Worm (Caenorhabditis elegans) whole organism, L4 larva: Measurements from ENCODE around the gene C25F9.5.

Source experiments
- Y48G9A.11 ChIP-seq: fragments of 200-800 bp; sonication (Bioruptor generic); IDR thresholded peaks from 2 replicates; pipeline ENCODE4 v1.3.6; 2022; ENCODE audit warnings: missing genetic modification reagents, missing genetic modification characterization, missing compliant biosample characterization
- dmd-6 ChIP-seq: fragments of 200-800 bp; sonication (Bioruptor generic); IDR thresholded peaks from 2 replicates; pipeline ENCODE4 v1.3.6; 2022; ENCODE audit warnings: missing genetic modification reagents, missing genetic modification characterization, missing compliant biosample characterization
- dpl-1 ChIP-seq: fragments of 150-350 bp; optimal IDR thresholded peaks from 2 replicates; lab custom pipeline; 2014; ENCODE audit warnings: missing biosample characterization, missing genetic modification reagents, missing genetic modification characterization
- lin-13 ChIP-seq: fragments of 150-350 bp; optimal IDR thresholded peaks from 2 replicates; lab custom pipeline; 2014; ENCODE audit warnings: missing biosample characterization, missing genetic modification reagents, missing genetic modification characterization
- lin-15B ChIP-seq: fragments of 150-350 bp; sonication (generic microtip); optimal IDR thresholded peaks from 3 replicates; lab custom pipeline; 2014; ENCODE audit warnings: missing biosample characterization, missing genetic modification characterization
- mdl-1 ChIP-seq, 2 experiments: fragments of 150-350 bp in 1 of 2; sonication (generic microtip) in 1 of 2; optimal IDR thresholded peaks; 2 replicates each; lab custom pipeline; 2014 to 2017; ENCODE audit warnings: missing biosample characterization in 2 of 2, missing genetic modification characterization in 2 of 2
- mxl-2 ChIP-seq: fragments of 200-800 bp; sonication (Bioruptor generic); conservative IDR thresholded peaks from 2 replicates; pipeline ENCODE4 v1.3.6; 2022; ENCODE audit warnings: missing genetic modification reagents, missing genetic modification characterization, missing compliant biosample characterization
- nhr-41 ChIP-seq: fragments of 200-800 bp; sonication (Bioruptor generic); IDR thresholded peaks from 2 replicates; pipeline ENCODE4 v1.3.6; 2022; ENCODE audit warnings: missing genetic modification reagents, missing genetic modification characterization, missing compliant biosample characterization
- nhr-76 ChIP-seq: fragments of 150-350 bp; optimal IDR thresholded peaks from 2 replicates; lab custom pipeline; 2014; ENCODE audit warnings: missing biosample characterization, missing genetic modification characterization
- snpc-4 ChIP-seq: fragments of 150-350 bp; optimal IDR thresholded peaks from 2 replicates; lab custom pipeline; 2014; ENCODE audit warnings: missing biosample characterization, missing genetic modification characterization
- unc-62 ChIP-seq, 3 experiments: fragments of 150-350 bp in 1 of 3; sonication (generic microtip); optimal IDR thresholded peaks in 2 of 3; peaks in 1 of 3; 1 replicate in 1 of 3; 2 replicates in 2 of 3; lab custom pipeline; 2014 to 2017; ENCODE audit warnings: missing biosample characterization in 3 of 3, missing genetic modification characterization in 3 of 3, missing genetic modification reagents in 3 of 3, missing genotype in 1 of 3
- zag-1 ChIP-seq: fragments of 150-350 bp; optimal IDR thresholded peaks from 2 replicates; lab custom pipeline; 2014; ENCODE audit warnings: missing biosample characterization, missing genetic modification characterization
- ztf-11 ChIP-seq: fragments of 150-350 bp; optimal IDR thresholded peaks from 2 replicates; lab custom pipeline; 2014; ENCODE audit warnings: missing biosample characterization, missing genetic modification characterization

DNA sequence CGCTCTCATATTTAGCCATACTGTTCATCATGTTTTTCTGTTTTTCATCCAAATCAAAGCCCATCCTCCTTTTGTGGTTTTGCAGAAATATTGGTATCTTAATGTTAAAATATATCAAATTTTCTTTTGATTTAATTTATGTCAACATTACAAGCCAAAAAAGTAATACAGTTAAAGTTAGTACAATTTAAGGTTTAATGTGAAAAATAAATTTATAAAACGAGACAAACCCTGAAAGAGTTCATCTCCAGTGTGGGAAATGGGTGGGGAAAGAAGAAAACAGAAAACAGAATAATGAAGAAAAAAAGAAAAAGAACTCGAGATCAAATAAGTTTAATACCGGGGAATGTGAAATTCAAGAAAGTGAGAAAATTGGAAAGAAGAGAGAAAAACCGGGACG, 38.1 kb upstream of the C25F9.5 start, which contains the start of gene M04C3.2:
- TF ChIP-seq nhr-41 = no peak
- TF ChIP-seq snpc-4 (tag; lab: Kevin White, UChicago) = no peak
- no peak for TF ChIP-seq mdl-1 (tag; optimal IDR thresholded peaks at IDR 0.05; lab: Kevin White, UChicago)
- no peak for TF ChIP-seq mxl-2 (GFP tag; lab: Robert Waterston, UW)
- TF ChIP-seq unc-62 (GFP tag; optimal IDR thresholded peaks at IDR 0.05 in 1 of 2; lab: Kevin White, UChicago) = no peak
- TF ChIP-seq unc-62 (tag; optimal IDR thresholded peaks at IDR 0.05; lab: Kevin White, UChicago) = no peak
- TF ChIP-seq Y48G9A.11 (GFP tag; lab: Robert Waterston, UW) = no peak
- TF ChIP-seq ztf-11 (tag; lab: Kevin White, UChicago) = no peak
- no peak for TF ChIP-seq lin-15B (tag; lab: Kevin White, UChicago)
- TF ChIP-seq nhr-76 (tag; lab: Kevin White, UChicago) = no peak
- no peak for TF ChIP-seq dpl-1 (GFP tag; lab: Kevin White, UChicago)
- TF ChIP-seq dmd-6 (GFP tag; lab: Robert Waterston, UW) = no peak
- no peak for TF ChIP-seq lin-13 (GFP tag; lab: Kevin White, UChicago)
- no peak for TF ChIP-seq zag-1
